Worm (Caenorhabditis elegans) whole organism, midembryonic: Measurements from ENCODE around the gene T21E8.6.

Source experiments
- T22C8.4 ChIP-seq: fragments of 200-800 bp; sonication (Bioruptor generic); IDR thresholded peaks from 2 replicates; pipeline ENCODE4 v1.3.6; 2022; ENCODE audit warnings: missing genetic modification characterization, missing compliant biosample characterization
- cog-1 ChIP-seq: sonication (generic microtip); optimal IDR thresholded peaks from 2 replicates; lab custom pipeline; 2016; ENCODE audit warnings: missing genetic modification characterization, missing compliant biosample characterization
- flt-1 ChIP-seq: fragments of 200-800 bp; sonication (Bioruptor generic); IDR thresholded peaks from 2 replicates; pipeline ENCODE4 v1.3.6; 2022; ENCODE audit warnings: missing genetic modification characterization, missing compliant biosample characterization
- klf-2 ChIP-seq: fragments of 200-800 bp; sonication (Bioruptor generic); conservative IDR thresholded peaks from 2 replicates; pipeline ENCODE4 v1.3.6; 2022; ENCODE audit warnings: missing genetic modification reagents, missing genetic modification characterization, missing compliant biosample characterization
- med-1 ChIP-seq: sonication (generic microtip); optimal IDR thresholded peaks from 2 replicates; lab custom pipeline; 2017; ENCODE audit warnings: missing genetic modification characterization, mild to moderate bottlenecking, missing compliant biosample characterization, antibody characterized with exemption, missing genetic modification reagents; ENCODE audit not compliant: insufficient read depth
- ref-1 ChIP-seq: fragments of 200-800 bp; sonication (Bioruptor generic); conservative IDR thresholded peaks from 2 replicates; pipeline ENCODE4 v1.3.6; 2022; ENCODE audit warnings: missing genetic modification reagents, missing genetic modification characterization, missing compliant biosample characterization
- tab-1 ChIP-seq: fragments of 200-800 bp; sonication (Bioruptor generic); IDR thresholded peaks from 2 replicates; pipeline ENCODE4 v1.3.6; 2022; ENCODE audit warnings: missing genetic modification characterization, missing compliant biosample characterization
- ztf-23 ChIP-seq: fragments of 200-800 bp; sonication (Bioruptor generic); IDR thresholded peaks from 2 replicates; pipeline ENCODE4 v1.3.6; 2022; ENCODE audit warnings: missing genetic modification reagents, missing genetic modification characterization, missing compliant biosample characterization

DNA sequence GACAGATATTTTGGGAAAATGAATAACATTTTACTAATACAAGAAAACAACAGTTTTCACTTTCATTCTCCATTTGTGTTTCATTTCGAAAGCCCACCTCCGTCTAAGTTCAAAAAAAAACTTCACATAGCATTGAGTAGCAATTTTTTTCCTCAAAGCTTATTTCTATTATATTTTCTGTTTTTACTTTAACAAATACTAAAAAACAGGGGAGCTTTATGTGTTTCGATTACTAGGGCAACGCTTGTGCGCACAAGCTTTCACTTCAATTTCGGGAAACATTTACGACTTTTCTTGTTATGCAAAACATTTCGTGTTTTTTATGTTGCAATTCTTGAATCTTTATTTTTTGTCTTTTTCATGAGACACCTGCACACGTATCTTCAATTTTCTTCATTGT lies 3.8 kb downstream of the T21E8.6 start, which contains the start of gene T21E8.5:
- TF ChIP-seq med-1 (GFP tag; lab: Kevin White, UChicago) (no peak), flt-1 (GFP tag; lab: Robert Waterston, UW) (no peak), T22C8.4 (GFP tag; lab: Robert Waterston, UW) (no peak), ztf-23 (GFP tag; lab: Robert Waterston, UW) (no peak), klf-2 (GFP tag; lab: Robert Waterston, UW) (no peak), cog-1 (tag; lab: Kevin White, UChicago) (no peak), tab-1 (no peak), ref-1 (GFP tag; lab: Robert Waterston, UW) (no peak)
